Fruit fly (Drosophila melanogaster): ENCODE measurements around the gene Plod.

DNA sequence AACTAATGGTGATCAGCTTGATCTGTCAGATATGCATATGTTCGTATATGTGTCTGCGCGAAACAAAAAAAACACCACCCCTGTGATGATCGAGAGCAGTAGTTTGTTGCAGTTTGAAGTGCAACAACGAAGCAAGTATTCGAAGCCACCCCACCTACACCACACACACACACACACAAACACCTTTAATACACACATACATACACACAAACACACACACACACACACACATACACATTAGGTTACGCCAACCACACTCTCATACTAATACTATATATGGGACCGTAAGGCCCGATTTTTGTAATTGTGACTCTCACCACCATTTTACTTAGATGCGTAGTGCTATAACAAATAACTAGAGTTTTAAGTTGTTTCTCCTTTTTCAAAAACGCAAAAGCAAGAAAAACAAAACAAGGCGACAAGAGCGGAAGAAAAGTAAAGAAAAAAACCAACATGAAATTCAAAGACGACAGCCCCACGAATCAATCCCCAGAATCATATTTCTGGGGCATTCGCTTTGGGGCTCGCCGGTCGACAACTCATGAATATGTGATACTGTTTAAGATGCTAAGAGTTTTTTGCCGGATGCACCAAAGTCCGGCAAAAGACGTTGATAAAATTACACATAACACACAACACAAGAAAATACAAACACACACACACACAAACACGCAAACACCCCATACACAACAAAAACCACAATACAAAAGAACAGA lies 48.8 kb upstream of the Plod start:
- no peak for TF ChIP-seq CG8478 (optimal IDR thresholded peaks at IDR 0.05)
- TF ChIP-seq usp (GFP tag; optimal IDR thresholded peaks at IDR 0.05) = no peak
